Fruit fly (Drosophila melanogaster) whole organism, embryonic: ENCODE data around the gene defl.

Experiments used
- Aef1 ChIP-seq: fragments of 200-800 bp; sonication (Bioruptor generic); IDR thresholded peaks from 3 replicates; pipeline ENCODE4 v1.3.6; 2022; ENCODE audit warnings: missing biosample characterization, missing genetic modification characterization
- Antp ChIP-seq: fragments of 200-800 bp; sonication (Bioruptor generic); optimal IDR thresholded peaks from 3 replicates; lab custom pipeline; 2016; ENCODE audit warnings: missing biosample characterization, missing genetic modification characterization
- BtbVII ChIP-seq: fragments of 200-800 bp; sonication (Bioruptor generic); optimal IDR thresholded peaks from 3 replicates; lab custom pipeline; 2017; ENCODE audit warnings: missing biosample characterization, mild to moderate bottlenecking, missing genetic modification characterization
- CG11247 ChIP-seq: fragments of 200-800 bp; sonication (Bioruptor generic); IDR thresholded peaks from 2 replicates; pipeline ENCODE4 v1.3.6; 2022; ENCODE audit warnings: missing biosample characterization, missing genetic modification characterization
- CG11456 ChIP-seq: fragments of 200-800 bp; sonication (Bioruptor generic); IDR thresholded peaks from 3 replicates; pipeline ENCODE4 v1.3.6; 2022; ENCODE audit warnings: missing biosample characterization, missing genetic modification characterization
- CG11560 ChIP-seq: fragments of 200-800 bp; sonication (Bioruptor generic); IDR thresholded peaks from 3 replicates; pipeline ENCODE4 v1.3.6; 2022; ENCODE audit warnings: missing biosample characterization, missing genetic modification characterization
- CG12219 ChIP-seq: fragments of 200-800 bp; sonication (Bioruptor generic); optimal IDR thresholded peaks from 3 replicates; lab custom pipeline; 2018; ENCODE audit warnings: missing biosample characterization, mild to moderate bottlenecking, missing genetic modification characterization
- CG14441 ChIP-seq: fragments of 200-800 bp; sonication (Bioruptor generic); IDR thresholded peaks from 2 replicates; pipeline ENCODE4 v1.3.6; 2022; ENCODE audit warnings: missing biosample characterization, missing genetic modification characterization
- CG15601 ChIP-seq: fragments of 200-800 bp; sonication (Bioruptor generic); optimal IDR thresholded peaks from 3 replicates; lab custom pipeline; 2019; ENCODE audit warnings: missing biosample characterization, mild to moderate bottlenecking, missing genetic modification characterization, moderate library complexity
- CG1603 ChIP-seq: fragments of 200-800 bp; sonication (Bioruptor generic); optimal IDR thresholded peaks from 2 replicates; lab custom pipeline; 2019; ENCODE audit warnings: missing biosample characterization, mild to moderate bottlenecking, missing genetic modification characterization, moderate library complexity
- CG16779 ChIP-seq: fragments of 200-800 bp; sonication (Bioruptor generic); IDR thresholded peaks from 2 replicates; pipeline ENCODE4 v1.3.6; 2022; ENCODE audit warnings: missing biosample characterization, missing genetic modification characterization
- CG17359 ChIP-seq: fragments of 200-800 bp; sonication (Bioruptor generic); optimal IDR thresholded peaks from 3 replicates; lab custom pipeline; 2018; ENCODE audit warnings: missing biosample characterization, mild to moderate bottlenecking, missing genetic modification characterization, moderate library complexity
- CG17912 ChIP-seq: fragments of 200-800 bp; sonication (Bioruptor generic); optimal IDR thresholded peaks from 2 replicates; lab custom pipeline; 2018; ENCODE audit warnings: missing biosample characterization, mild to moderate bottlenecking, missing genetic modification characterization
- CG18011 ChIP-seq: fragments of 200-800 bp; sonication (Bioruptor generic); optimal IDR thresholded peaks from 2 replicates; lab custom pipeline; 2017; ENCODE audit warnings: missing biosample characterization, missing genetic modification characterization, mild to moderate bottlenecking, moderate library complexity, missing genotype
- CG2678 ChIP-seq: fragments of 200-800 bp; sonication (Bioruptor generic); optimal IDR thresholded peaks from 3 replicates; lab custom pipeline; 2019; ENCODE audit warnings: missing biosample characterization, mild to moderate bottlenecking, missing genetic modification characterization, moderate library complexity
- CG3065 ChIP-seq: fragments of 200-800 bp; sonication (Bioruptor generic); optimal IDR thresholded peaks from 2 replicates; lab custom pipeline; 2016; ENCODE audit warnings: missing biosample characterization, missing genetic modification characterization
- CG32532 ChIP-seq: fragments of 200-800 bp; sonication (Bioruptor generic); IDR thresholded peaks from 2 replicates; pipeline ENCODE4 v1.3.6; 2022; ENCODE audit warnings: missing biosample characterization, missing genetic modification characterization
- CG33213 ChIP-seq: fragments of 200-800 bp; sonication (Bioruptor generic); optimal IDR thresholded peaks from 3 replicates; lab custom pipeline; 2016; ENCODE audit warnings: missing biosample characterization, missing genetic modification characterization
- CG3847 ChIP-seq: fragments of 200-800 bp; sonication (Bioruptor generic); IDR thresholded peaks from 2 replicates; pipeline ENCODE4 v1.3.6; 2022; ENCODE audit warnings: missing biosample characterization, missing genetic modification characterization
- CG4424 ChIP-seq: fragments of 200-800 bp; sonication (Bioruptor generic); optimal IDR thresholded peaks from 3 replicates; lab custom pipeline; 2016; ENCODE audit warnings: missing biosample characterization, missing genetic modification characterization
- CG6765 ChIP-seq: fragments of 200-800 bp; sonication (Bioruptor generic); optimal IDR thresholded peaks from 3 replicates; lab custom pipeline; 2017; ENCODE audit warnings: missing biosample characterization, mild to moderate bottlenecking, missing genetic modification characterization
- CG8089 ChIP-seq: fragments of 200-800 bp; sonication (Bioruptor generic); optimal IDR thresholded peaks from 3 replicates; lab custom pipeline; 2016; ENCODE audit warnings: missing biosample characterization, missing genetic modification characterization
- CG9215 ChIP-seq: fragments of 200-800 bp; sonication (Bioruptor generic); IDR thresholded peaks from 2 replicates; pipeline ENCODE4 v1.3.6; 2022; ENCODE audit warnings: missing biosample characterization, missing genetic modification characterization
- CTCF ChIP-seq: fragments of 200-800 bp; sonication (Bioruptor generic); optimal IDR thresholded peaks from 2 replicates; lab custom pipeline; 2017; ENCODE audit warnings: missing biosample characterization, mild to moderate bottlenecking, missing genetic modification characterization, moderate library complexity
- CoRest ChIP-seq: fragments of 200-800 bp; sonication (Bioruptor generic); optimal IDR thresholded peaks from 3 replicates; lab custom pipeline; 2018; ENCODE audit warnings: missing biosample characterization, mild to moderate bottlenecking, missing genetic modification characterization, moderate library complexity
- D19B ChIP-seq: fragments of 200-800 bp; sonication (Bioruptor generic); optimal IDR thresholded peaks from 2 replicates; lab custom pipeline; 2017; ENCODE audit warnings: missing biosample characterization, mild to moderate bottlenecking, missing genetic modification characterization
- Dip2 ChIP-seq: fragments of 200-800 bp; sonication (Bioruptor generic); IDR thresholded peaks from 2 replicates; pipeline ENCODE4 v1.3.6; 2022; ENCODE audit warnings: missing biosample characterization, missing genetic modification characterization
- Dp ChIP-seq: fragments of 200-800 bp; sonication (Bioruptor generic); optimal IDR thresholded peaks from 2 replicates; lab custom pipeline; 2018; ENCODE audit warnings: missing biosample characterization, mild to moderate bottlenecking, missing genetic modification characterization, moderate library complexity
- GATAe ChIP-seq: fragments of 200-800 bp; sonication (Bioruptor generic); conservative IDR thresholded peaks from 2 replicates; pipeline ENCODE4 v1.3.6; 2022; ENCODE audit warnings: missing biosample characterization, missing genetic modification characterization
- Hr3 ChIP-seq: fragments of 200-800 bp; sonication (Bioruptor generic); optimal IDR thresholded peaks from 3 replicates; lab custom pipeline; 2016; ENCODE audit warnings: missing biosample characterization, missing genetic modification characterization
- NC2α ChIP-seq: fragments of 200-800 bp; sonication (Bioruptor generic); optimal IDR thresholded peaks from 2 replicates; lab custom pipeline; 2016; ENCODE audit warnings: missing biosample characterization, missing genetic modification characterization
- NC2β ChIP-seq: fragments of 200-800 bp; sonication (Bioruptor generic); optimal IDR thresholded peaks from 2 replicates; lab custom pipeline; 2016; ENCODE audit warnings: missing biosample characterization, missing genetic modification characterization
- Sin3A ChIP-seq: fragments of >200 bp; optimal IDR thresholded peaks from 2 replicates; lab custom pipeline; 2018
- aop ChIP-seq: fragments of 200-800 bp; sonication (Bioruptor generic); IDR thresholded peaks from 2 replicates; pipeline ENCODE4 v1.3.6; 2022; ENCODE audit warnings: missing biosample characterization, missing genetic modification characterization
- az2 ChIP-seq: fragments of 200-800 bp; sonication (Bioruptor generic); optimal IDR thresholded peaks from 3 replicates; lab custom pipeline; 2016; ENCODE audit warnings: missing biosample characterization, missing genetic modification characterization
- bowl ChIP-seq: fragments of 200-800 bp; sonication (Bioruptor generic); IDR thresholded peaks from 2 replicates; pipeline ENCODE4 v1.3.6; 2022; ENCODE audit warnings: missing biosample characterization, missing genetic modification characterization
- cas ChIP-seq: fragments of 200-800 bp; sonication (Bioruptor generic); IDR thresholded peaks from 2 replicates; pipeline ENCODE4 v1.3.6; 2022; ENCODE audit warnings: missing biosample characterization, missing genetic modification characterization
- caup ChIP-seq: fragments of 200-800 bp; sonication (Bioruptor generic); optimal IDR thresholded peaks from 3 replicates; lab custom pipeline; 2017; ENCODE audit warnings: missing biosample characterization, mild to moderate bottlenecking, missing genetic modification characterization, moderate library complexity; ENCODE audit not compliant: severe bottlenecking
- crc ChIP-seq: fragments of 200-800 bp; sonication (Bioruptor generic); optimal IDR thresholded peaks from 2 replicates; lab custom pipeline; 2016; ENCODE audit warnings: missing biosample characterization, missing genetic modification characterization
- croc ChIP-seq: fragments of 200-800 bp; sonication (Bioruptor generic); conservative IDR thresholded peaks from 3 replicates; pipeline ENCODE4 v1.3.6; 2022; ENCODE audit warnings: missing biosample characterization, missing genetic modification characterization
- danr ChIP-seq: fragments of 200-800 bp; sonication (Bioruptor generic); IDR thresholded peaks from 2 replicates; pipeline ENCODE4 v1.3.6; 2022; ENCODE audit warnings: missing biosample characterization, missing genetic modification characterization
- gro ChIP-seq: fragments of 200-800 bp; sonication (Bioruptor generic); optimal IDR thresholded peaks from 2 replicates; lab custom pipeline; 2016; ENCODE audit warnings: missing biosample characterization, missing genetic modification characterization
- ham ChIP-seq: fragments of 200-800 bp; sonication (Bioruptor generic); IDR thresholded peaks from 2 replicates; pipeline ENCODE4 v1.3.6; 2022; ENCODE audit warnings: missing biosample characterization, missing genetic modification characterization
- lbe ChIP-seq: fragments of 200-800 bp; sonication (Bioruptor generic); optimal IDR thresholded peaks from 2 replicates; lab custom pipeline; 2016; ENCODE audit warnings: missing biosample characterization, mild to moderate bottlenecking, missing genetic modification characterization
- pb ChIP-seq: fragments of 200-800 bp; sonication (Bioruptor generic); optimal IDR thresholded peaks from 3 replicates; lab custom pipeline; 2016; ENCODE audit warnings: missing biosample characterization, missing genetic modification characterization
- phol ChIP-seq: fragments of 200-800 bp; sonication (Bioruptor generic); optimal IDR thresholded peaks from 3 replicates; lab custom pipeline; 2018; ENCODE audit warnings: missing biosample characterization, mild to moderate bottlenecking, missing genetic modification characterization, moderate library complexity
- pros ChIP-seq: fragments of 200-800 bp; sonication (Bioruptor generic); optimal IDR thresholded peaks from 3 replicates; lab custom pipeline; 2019; ENCODE audit warnings: missing biosample characterization, mild to moderate bottlenecking, missing genetic modification characterization, moderate library complexity
- ranshi ChIP-seq: fragments of 200-800 bp; sonication (Bioruptor generic); IDR thresholded peaks from 2 replicates; pipeline ENCODE4 v1.3.6; 2022; ENCODE audit warnings: missing biosample characterization, missing genetic modification characterization
- sc ChIP-seq, 3 experiments: fragments of >200 bp in 2 of 3; fragments of 200-800 bp in 1 of 3; sonication (Bioruptor generic) in 1 of 3; optimal IDR thresholded peaks; 2 replicates in 2 of 3; 3 replicates in 1 of 3; lab custom pipeline; 2017; ENCODE audit warnings: mild to moderate bottlenecking in 1 of 3, missing biosample characterization in 1 of 3, missing genetic modification characterization in 1 of 3, missing genetic modification reagents in 1 of 3
- sens-2 ChIP-seq: fragments of 200-800 bp; sonication (Bioruptor generic); IDR thresholded peaks from 2 replicates; pipeline ENCODE4 v1.3.6; 2022; ENCODE audit warnings: missing biosample characterization, missing genetic modification characterization
- tin ChIP-seq: fragments of 200-800 bp; sonication (Bioruptor generic); optimal IDR thresholded peaks from 3 replicates; lab custom pipeline; 2016; ENCODE audit warnings: missing biosample characterization, missing genetic modification characterization
- trh ChIP-seq: fragments of 200-800 bp; sonication (Bioruptor generic); optimal IDR thresholded peaks from 2 replicates; lab custom pipeline; 2016; ENCODE audit warnings: missing biosample characterization, missing genetic modification characterization
- zfh2 ChIP-seq: fragments of 200-800 bp; sonication (Bioruptor generic); optimal IDR thresholded peaks from 2 replicates; lab custom pipeline; 2016; ENCODE audit warnings: missing biosample characterization, missing genetic modification characterization

Gene defl

DNA sequence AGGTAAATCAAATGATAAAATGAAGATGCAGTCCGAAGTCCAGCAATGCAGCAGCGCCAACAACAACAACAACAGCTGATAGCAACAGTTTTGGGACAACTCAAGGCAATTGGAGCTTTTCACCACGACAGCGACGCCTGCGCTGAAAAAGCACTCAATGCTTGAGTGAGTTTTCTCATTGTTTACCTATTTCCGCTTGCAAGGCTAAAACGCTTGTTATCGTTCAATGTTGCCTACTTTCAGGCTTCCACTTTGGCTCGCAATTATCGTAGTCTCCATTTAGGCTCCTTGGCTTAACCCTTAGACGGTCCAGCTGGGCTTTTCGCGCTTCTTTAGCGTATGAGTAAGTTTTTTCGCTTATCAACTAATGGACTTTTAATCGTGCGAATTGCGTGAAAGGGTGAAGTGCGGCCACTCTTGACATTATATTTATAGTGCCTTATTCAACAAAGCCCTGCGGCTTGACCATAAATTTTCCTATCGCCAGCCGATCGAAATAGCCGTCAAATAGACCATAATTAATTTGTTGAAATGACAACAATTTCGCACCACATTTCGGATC lies 38.9 kb downstream of the defl start (continued):
- TF ChIP-seq caup (GFP tag; lab: Kevin White, UChicago) (peak; percentile 45), CG8089 (GFP tag; lab: Kevin White, UChicago) (no peak), CG11247 (GFP tag; lab: Robert Waterston, UW) (0 out of 2 replicates have a peak, but pooled peaks have one; percentile 8), CG14441 (GFP tag; lab: Robert Waterston, UW) (no peak), Hr3 (GFP tag; lab: Kevin White, UChicago) (no peak), Dip2 (GFP tag; lab: Robert Waterston, UW) (no peak), Antp (GFP tag; lab: Kevin White, UChicago) (no peak), tin (GFP tag; lab: Kevin White, UChicago) (no peak), trh (GFP tag; lab: Kevin White, UChicago) (no peak), gro (peak; percentile 25), CG3847 (GFP tag; lab: Robert Waterston, UW) (no peak), zfh2 (GFP tag; lab: Kevin White, UChicago) (no peak), CG18011 (GFP tag; lab: Kevin White, UChicago) (no peak), pb (GFP tag; lab: Kevin White, UChicago) (peak; percentile 52), NC2α (no peak), danr (GFP tag; lab: Robert Waterston, UW) (no peak), CG32532 (GFP tag; lab: Robert Waterston, UW) (0 out of 2 replicates have a peak, but pooled peaks have one; percentile 21), ranshi (no peak), CG16779 (GFP tag; lab: Robert Waterston, UW) (no peak), CG6765 (GFP tag; lab: Kevin White, UChicago) (no peak), CG9215 (no peak), az2 (GFP tag; lab: Kevin White, UChicago) (no peak), CG17912 (GFP tag; lab: Kevin White, UChicago) (no peak), CoRest (no peak), crc (GFP tag; lab: Kevin White, UChicago) (no peak), Aef1 (GFP tag; lab: Robert Waterston, UW) (no peak), sc (optimal IDR thresholded peaks at IDR 0.05; lab: Kevin White, UChicago) (no peak), sc (GFP tag; optimal IDR thresholded peaks at IDR 0.05; lab: Kevin White, UChicago) (no peak), cas (GFP tag; lab: Robert Waterston, UW) (no peak), ham (GFP tag; lab: Robert Waterston, UW) (no peak), croc (GFP tag; lab: Robert Waterston, UW) (no peak), CG12219 (GFP tag; lab: Kevin White, UChicago) (peak; percentile 30), CG2678 (tag; lab: Kevin White, UChicago) (no peak), CG17359 (tag; lab: Kevin White, UChicago) (peak; percentile 4), BtbVII (GFP tag; lab: Kevin White, UChicago) (no peak), Sin3A (no peak), sens-2 (GFP tag; lab: Robert Waterston, UW) (no peak), D19B (GFP tag; lab: Kevin White, UChicago) (no peak), CG33213 (GFP tag; lab: Kevin White, UChicago) (no peak), Dp (GFP tag; lab: Kevin White, UChicago) (peak; percentile 8), pros (no peak), CG3065 (GFP tag; lab: Kevin White, UChicago) (no peak), aop (GFP tag; lab: Robert Waterston, UW) (no peak), CG4424 (no peak), lbe (no peak), GATAe (GFP tag; lab: Robert Waterston, UW) (no peak), CTCF (GFP tag; lab: Kevin White, UChicago) (peak; percentile 43), CG1603 (peak; percentile 10), NC2β (GFP tag; lab: Kevin White, UChicago) (no peak), CG11456 (GFP tag; lab: Robert Waterston, UW) (0 out of 3 replicates have a peak, but pooled peaks have one; percentile 10), CG11560 (no peak), phol (no peak), CG15601 (tag; lab: Kevin White, UChicago) (no peak), bowl (GFP tag; lab: Robert Waterston, UW) (no peak)
